Fruit fly (Drosophila melanogaster): Measurements from ENCODE around the gene Fer3HCH.
A peak's percentile ranks its signal among the peaks of the same experiment; 100 is the strongest.

dm6 chrX:13112238-13112829, 4.3 kb upstream of the Fer3HCH start, which contains the start of gene Chpf:
- TF ChIP-seq Mnt (GFP tag; optimal IDR thresholded peaks at IDR 0.05) (peak; percentile 34), CG5204 (GFP tag; optimal IDR thresholded peaks at IDR 0.05) (no peak), CG7101 (tag; optimal IDR thresholded peaks at IDR 0.05) (no peak), toe (GFP tag; optimal IDR thresholded peaks at IDR 0.05) (no peak), CG7045 (GFP tag; optimal IDR thresholded peaks at IDR 0.05) (no peak), cic (GFP tag; optimal IDR thresholded peaks at IDR 0.05) (no peak), pad (GFP tag; optimal IDR thresholded peaks at IDR 0.05) (no peak), kay (GFP tag; ENCODE audit: borderline replicate concordance) (no peak), CG1620 (GFP tag; optimal IDR thresholded peaks at IDR 0.05) (no peak), CG33017 (tag; optimal IDR thresholded peaks at IDR 0.05) (no peak), CG12768 (GFP tag; optimal IDR thresholded peaks at IDR 0.05) (no peak), CG11617 (GFP tag; optimal IDR thresholded peaks at IDR 0.05) (no peak)

All from whole organism, adult.